Fruit fly (Drosophila melanogaster) whole organism, wandering third instar larva: Measurements from ENCODE around the gene SMC6.

Experiments used
- Abd-B ChIP-seq: fragments of >200 bp; optimal IDR thresholded peaks from 2 replicates; lab custom pipeline; 2017; ENCODE audit warnings: missing biosample characterization, missing genetic modification characterization
- Dfd ChIP-seq: fragments of >200 bp; optimal IDR thresholded peaks from 2 replicates; lab custom pipeline; 2017; ENCODE audit warnings: missing biosample characterization, missing genetic modification characterization
- br ChIP-seq: fragments of 200-800 bp; sonication (Bioruptor generic); optimal IDR thresholded peaks from 2 replicates; lab custom pipeline; 2016; ENCODE audit warnings: missing biosample characterization, missing genetic modification characterization
- dmrt93B ChIP-seq: fragments of 200-800 bp; sonication (Bioruptor generic); optimal IDR thresholded peaks from 2 replicates; lab custom pipeline; 2018; ENCODE audit warnings: missing biosample characterization, mild to moderate bottlenecking, missing genetic modification characterization
- lola ChIP-seq: fragments of >200 bp; optimal IDR thresholded peaks from 2 replicates; lab custom pipeline; 2017; ENCODE audit warnings: missing biosample characterization, missing genetic modification characterization
- pan ChIP-seq: fragments of >200 bp; optimal IDR thresholded peaks from 2 replicates; lab custom pipeline; 2017
- rgr ChIP-seq: fragments of 200-800 bp; sonication (Bioruptor generic); optimal IDR thresholded peaks from 3 replicates; lab custom pipeline; 2016; ENCODE audit warnings: missing biosample characterization, mild to moderate bottlenecking, missing genetic modification characterization
- usp ChIP-seq: fragments of >200 bp; optimal IDR thresholded peaks from 2 replicates; lab custom pipeline; 2017; ENCODE audit warnings: missing biosample characterization, missing genetic modification characterization

- TF ChIP-seq Dfd (no peak), lola (no peak), dmrt93B (GFP tag; lab: Kevin White, UChicago) (peak; percentile 90), br (GFP tag; lab: Kevin White, UChicago) (peak; percentile 77), pan (lab: Kevin White, UChicago) (no peak), Abd-B (GFP tag; lab: Kevin White, UChicago) (no peak), rgr (GFP tag; lab: Kevin White, UChicago) (peak; percentile 91), usp (GFP tag; lab: Kevin White, UChicago) (no peak)
Measured at dm6 chr3R:24230423-24231205, 37.4 kb upstream of the SMC6 start, which contains the start of gene mask.
